Worm (Caenorhabditis elegans): ENCODE results near the gene abhd-3.1.
"Not testable (repeated sequence)": the region's sequence is repeated elsewhere in the genome, so short reads cannot be mapped to it uniquely, and the experiment has no call there.

Gene abhd-3.1

DNA sequence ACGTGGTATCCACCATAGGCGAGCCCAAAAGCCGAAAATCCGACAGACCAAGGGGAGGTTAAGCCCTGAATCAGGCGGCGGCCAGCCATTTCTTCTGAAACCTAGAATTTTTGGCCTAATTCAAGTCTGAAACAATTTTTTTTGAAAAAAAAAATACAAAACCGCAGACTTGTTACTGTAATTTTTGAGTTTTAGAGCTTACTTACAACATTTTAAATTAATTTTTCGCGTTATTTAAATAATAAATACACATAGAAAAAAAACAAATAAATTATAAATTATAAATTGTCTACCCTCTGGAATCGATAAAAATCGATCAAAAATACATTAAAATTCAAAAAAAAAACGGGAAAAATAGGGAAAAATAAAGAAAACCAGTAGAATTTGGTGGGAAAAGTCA, 8.8 kb upstream of the abhd-3.1 start, which contains the start of gene dhs-24:
Gene dhs-24, minus strand, starts transcription at position 101 of the 400 bp plus-strand sequence.
- TF ChIP-seq ztf-29 (GFP tag; IDR thresholded peaks at IDR 0.05): no peak
- TF ChIP-seq tab-1 (GFP tag; IDR thresholded peaks at IDR 0.05): no peak
- no peak for TF ChIP-seq klf-2 (GFP tag; conservative IDR thresholded peaks at IDR 0.05)
- TF ChIP-seq T22C8.4 (GFP tag; IDR thresholded peaks at IDR 0.05): no peak
- TF ChIP-seq ref-1 (GFP tag; conservative IDR thresholded peaks at IDR 0.05): no peak
- no peak for TF ChIP-seq flt-1 (GFP tag; IDR thresholded peaks at IDR 0.05)
- TF ChIP-seq ztf-23 (GFP tag; IDR thresholded peaks at IDR 0.05): no peak
- TF ChIP-seq cog-1 (tag; optimal IDR thresholded peaks at IDR 0.05): no peak
- TF ChIP-seq med-1 (GFP tag; optimal IDR thresholded peaks at IDR 0.05; ENCODE audit: insufficient read depth): no peak

- not testable (repeated sequence) for TF ChIP-seq ref-1 (GFP tag; conservative IDR thresholded peaks at IDR 0.05); med-1 (GFP tag; optimal IDR thresholded peaks at IDR 0.05; ENCODE audit: insufficient read depth); flt-1 (GFP tag; IDR thresholded peaks at IDR 0.05)
These were observed 6.3 kb upstream of the abhd-3.1 start, which contains the start of gene tmed-4 for ce11 chrV:19948993-19949392. tmed-4 (minus strand) TSS chrV:19949093.

ce11 chrV:19949721-19950120, 5.6 kb upstream of the abhd-3.1 start, which contains the start of gene Y60A3A.8:
Y60A3A.8 (plus strand) TSS chrV:19949978.
- TF ChIP-seq T22C8.4 (GFP tag; IDR thresholded peaks at IDR 0.05); med-1 (GFP tag; optimal IDR thresholded peaks at IDR 0.05; ENCODE audit: insufficient read depth); cog-1 (tag; optimal IDR thresholded peaks at IDR 0.05): not testable (repeated sequence)

DNA sequence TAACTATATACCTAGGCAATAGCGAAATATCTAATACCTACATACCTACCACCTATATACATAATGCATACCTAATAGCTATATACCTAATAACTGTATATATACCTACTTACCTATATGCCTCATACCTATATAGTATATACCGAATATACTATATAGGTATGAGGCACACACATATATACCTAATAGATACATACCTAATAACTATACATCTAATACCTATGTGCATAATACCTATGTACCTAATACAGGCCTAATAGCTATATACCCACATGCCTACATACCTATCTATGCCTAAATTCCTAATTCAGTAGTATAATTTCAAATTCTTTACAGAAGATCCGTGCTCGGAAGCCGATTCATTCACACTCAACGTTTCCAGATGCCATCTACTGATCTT, 797 bp upstream of the abhd-3.1 start:
- TF ChIP-seq ztf-29 (GFP tag; IDR thresholded peaks at IDR 0.05) (no peak), klf-2 (GFP tag; conservative IDR thresholded peaks at IDR 0.05) (no peak), ztf-23 (GFP tag; IDR thresholded peaks at IDR 0.05) (no peak), T22C8.4 (GFP tag; IDR thresholded peaks at IDR 0.05) (no peak), tab-1 (GFP tag; IDR thresholded peaks at IDR 0.05) (no peak), med-1 (GFP tag; optimal IDR thresholded peaks at IDR 0.05; ENCODE audit: insufficient read depth) (no peak), flt-1 (GFP tag; IDR thresholded peaks at IDR 0.05) (no peak), ref-1 (GFP tag; conservative IDR thresholded peaks at IDR 0.05) (no peak), cog-1 (tag; optimal IDR thresholded peaks at IDR 0.05) (no peak)

- TF ChIP-seq ztf-29 (GFP tag; IDR thresholded peaks at IDR 0.05) (no peak), ref-1 (GFP tag; conservative IDR thresholded peaks at IDR 0.05) (no peak), flt-1 (GFP tag; IDR thresholded peaks at IDR 0.05) (no peak), klf-2 (GFP tag; conservative IDR thresholded peaks at IDR 0.05) (no peak), cog-1 (tag; optimal IDR thresholded peaks at IDR 0.05) (no peak), T22C8.4 (GFP tag; IDR thresholded peaks at IDR 0.05) (no peak), med-1 (GFP tag; optimal IDR thresholded peaks at IDR 0.05; ENCODE audit: insufficient read depth) (no peak), ztf-23 (GFP tag; IDR thresholded peaks at IDR 0.05) (no peak), tab-1 (GFP tag; IDR thresholded peaks at IDR 0.05) (no peak)
These were observed 3.5 kb downstream of the abhd-3.1 start, which contains the start of gene srh-172 for ce11 chrV:19958744-19959143. srh-172 (plus strand) TSS chrV:19959044.

ce11 chrV:19961971-19962370, 6.7 kb downstream of the abhd-3.1 start:
- TF ChIP-seq ztf-29 (GFP tag; IDR thresholded peaks at IDR 0.05): no peak
- no peak for TF ChIP-seq ztf-23 (GFP tag; IDR thresholded peaks at IDR 0.05)
- TF ChIP-seq ref-1 (GFP tag; conservative IDR thresholded peaks at IDR 0.05): no peak
- TF ChIP-seq med-1 (GFP tag; optimal IDR thresholded peaks at IDR 0.05; ENCODE audit: insufficient read depth): no peak
- TF ChIP-seq flt-1 (GFP tag; IDR thresholded peaks at IDR 0.05): no peak
- no peak for TF ChIP-seq klf-2 (GFP tag; conservative IDR thresholded peaks at IDR 0.05)
- no peak for TF ChIP-seq cog-1 (tag; optimal IDR thresholded peaks at IDR 0.05)
- no peak for TF ChIP-seq tab-1 (GFP tag; IDR thresholded peaks at IDR 0.05)
- no peak for TF ChIP-seq T22C8.4 (GFP tag; IDR thresholded peaks at IDR 0.05)

DNA sequence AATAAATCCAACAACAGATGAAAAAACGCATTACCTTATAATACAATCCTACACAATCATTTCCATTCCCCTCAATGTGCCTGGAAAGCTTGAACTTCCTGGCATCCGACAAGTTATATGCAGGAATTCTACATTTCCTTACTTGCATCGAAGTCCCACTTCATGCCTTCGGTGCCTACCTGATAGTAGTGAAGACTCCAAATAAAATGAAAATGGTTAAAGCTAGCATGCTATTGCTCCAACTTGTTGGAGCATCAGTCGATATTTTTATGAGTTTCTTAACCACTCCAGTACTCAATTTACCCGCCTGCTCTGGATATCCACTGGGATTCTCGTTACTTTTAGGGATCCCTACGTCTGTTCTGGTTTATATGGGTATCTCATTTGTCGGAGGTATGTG, 10.3 kb downstream of the abhd-3.1 start, which contains the start of gene srh-171:
Gene srh-171, plus strand, starts transcription at position 75 of the 400 bp plus-strand sequence.
- TF ChIP-seq ztf-23 (GFP tag; IDR thresholded peaks at IDR 0.05) (no peak), ztf-29 (GFP tag; IDR thresholded peaks at IDR 0.05) (no peak), klf-2 (GFP tag; conservative IDR thresholded peaks at IDR 0.05) (no peak), tab-1 (GFP tag; IDR thresholded peaks at IDR 0.05) (no peak), cog-1 (tag; optimal IDR thresholded peaks at IDR 0.05) (no peak), med-1 (GFP tag; optimal IDR thresholded peaks at IDR 0.05; ENCODE audit: insufficient read depth) (no peak)

DNA sequence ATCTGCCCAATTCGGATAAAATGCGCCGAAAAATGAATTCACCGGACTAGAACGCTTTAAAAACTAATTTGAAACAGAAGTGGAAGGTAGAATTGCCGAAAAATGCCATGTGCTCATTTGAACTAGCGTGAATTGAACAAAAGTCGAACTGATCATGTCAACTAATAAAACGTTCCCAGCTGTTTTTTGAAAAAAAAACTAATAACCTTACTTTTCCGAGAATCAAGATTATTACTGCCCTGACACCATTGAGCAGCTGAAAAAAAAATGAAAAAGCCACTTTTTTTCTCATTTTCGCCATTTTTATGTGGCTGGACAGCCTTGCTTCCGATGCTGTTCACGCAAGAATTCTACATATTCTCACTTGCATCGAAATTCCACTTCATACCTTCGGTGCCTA, 17.7 kb downstream of the abhd-3.1 start, which contains the start of gene srh-173:
Gene srh-173, plus strand, starts transcription at position 301 of the 400 bp plus-strand sequence.
- no peak for TF ChIP-seq T22C8.4 (GFP tag; IDR thresholded peaks at IDR 0.05)
- TF ChIP-seq cog-1 (tag; optimal IDR thresholded peaks at IDR 0.05): no peak
- no peak for TF ChIP-seq med-1 (GFP tag; optimal IDR thresholded peaks at IDR 0.05; ENCODE audit: insufficient read depth)
- TF ChIP-seq klf-2 (GFP tag; conservative IDR thresholded peaks at IDR 0.05): no peak
- TF ChIP-seq ztf-23 (GFP tag; IDR thresholded peaks at IDR 0.05): no peak
- TF ChIP-seq tab-1 (GFP tag; IDR thresholded peaks at IDR 0.05): no peak
- no peak for TF ChIP-seq ztf-29 (GFP tag; IDR thresholded peaks at IDR 0.05)
- TF ChIP-seq flt-1 (GFP tag; IDR thresholded peaks at IDR 0.05): no peak
- TF ChIP-seq ref-1 (GFP tag; conservative IDR thresholded peaks at IDR 0.05): no peak

- no peak for TF ChIP-seq T22C8.4 (GFP tag; IDR thresholded peaks at IDR 0.05)
- TF ChIP-seq ref-1 (GFP tag; conservative IDR thresholded peaks at IDR 0.05): no peak
- no peak for TF ChIP-seq med-1 (GFP tag; optimal IDR thresholded peaks at IDR 0.05; ENCODE audit: insufficient read depth)
- TF ChIP-seq tab-1 (GFP tag; IDR thresholded peaks at IDR 0.05): no peak
- TF ChIP-seq klf-2 (GFP tag; conservative IDR thresholded peaks at IDR 0.05): no peak
- TF ChIP-seq ztf-29 (GFP tag; IDR thresholded peaks at IDR 0.05): no peak
- TF ChIP-seq cog-1 (tag; optimal IDR thresholded peaks at IDR 0.05): no peak
- no peak for TF ChIP-seq ztf-23 (GFP tag; IDR thresholded peaks at IDR 0.05)
- TF ChIP-seq flt-1 (GFP tag; IDR thresholded peaks at IDR 0.05): no peak
These were observed 22.9 kb downstream of the abhd-3.1 start, which contains the start of gene srh-183 for ce11 chrV:19978220-19978619. srh-183 (minus strand) TSS chrV:19978320.
